Worm (Caenorhabditis elegans): Measurements from ENCODE around the gene T24A6.16.

The T24A6.16 gene

ce11 chrV:3587633-3588032, 24.9 kb upstream of the T24A6.16 start:
- peak; percentile 66 for TF ChIP-seq med-1 (GFP tag; optimal IDR thresholded peaks at IDR 0.05; ENCODE audit: insufficient read depth)
- no peak for TF ChIP-seq cog-1 (tag; optimal IDR thresholded peaks at IDR 0.05)
- peak; percentile 74 for TF ChIP-seq flt-1 (GFP tag; IDR thresholded peaks at IDR 0.05)
- peak; percentile 81; the same call in 1 of the 2 replicates for TF ChIP-seq tab-1 (GFP tag; IDR thresholded peaks at IDR 0.05)
- TF ChIP-seq ztf-29 (GFP tag; IDR thresholded peaks at IDR 0.05): peak; percentile 49; the same call in 1 of the 2 replicates
- TF ChIP-seq ztf-23 (GFP tag; IDR thresholded peaks at IDR 0.05): peak; percentile 76
- TF ChIP-seq klf-2 (GFP tag; conservative IDR thresholded peaks at IDR 0.05): 0 out of 2 replicates have a peak, but pooled peaks have one; percentile 57
- 0 out of 2 replicates have a peak, but pooled peaks have one; percentile 15 for TF ChIP-seq T22C8.4 (GFP tag; IDR thresholded peaks at IDR 0.05)
- no peak for TF ChIP-seq ref-1 (GFP tag; conservative IDR thresholded peaks at IDR 0.05)

- TF ChIP-seq tab-1 (GFP tag; IDR thresholded peaks at IDR 0.05) (no peak), T22C8.4 (GFP tag; IDR thresholded peaks at IDR 0.05) (no peak), med-1 (GFP tag; optimal IDR thresholded peaks at IDR 0.05; ENCODE audit: insufficient read depth) (no peak), ztf-29 (GFP tag; IDR thresholded peaks at IDR 0.05) (no peak), flt-1 (GFP tag; IDR thresholded peaks at IDR 0.05) (no peak), cog-1 (tag; optimal IDR thresholded peaks at IDR 0.05) (no peak), ref-1 (GFP tag; conservative IDR thresholded peaks at IDR 0.05) (no peak), klf-2 (GFP tag; conservative IDR thresholded peaks at IDR 0.05) (no peak), ztf-23 (GFP tag; IDR thresholded peaks at IDR 0.05) (no peak)
These were observed 23.4 kb upstream of the T24A6.16 start, which contains the start of the genes rpl-11.1 and T22F3.2 for ce11 chrV:3586014-3586689. Gene rpl-11.1 (minus strand): TSS chrV:3586064. Gene T22F3.2 (plus strand): TSS chrV:3586639.

ce11 chrV:3585011-3585410, 22.3 kb upstream of the T24A6.16 start:
- TF ChIP-seq T22C8.4 (GFP tag; IDR thresholded peaks at IDR 0.05) (no peak), med-1 (GFP tag; optimal IDR thresholded peaks at IDR 0.05; ENCODE audit: insufficient read depth) (no peak), klf-2 (GFP tag; conservative IDR thresholded peaks at IDR 0.05) (no peak), ztf-29 (GFP tag; IDR thresholded peaks at IDR 0.05) (no peak), cog-1 (tag; optimal IDR thresholded peaks at IDR 0.05) (no peak), ztf-23 (GFP tag; IDR thresholded peaks at IDR 0.05) (no peak), ref-1 (GFP tag; conservative IDR thresholded peaks at IDR 0.05) (no peak), tab-1 (GFP tag; IDR thresholded peaks at IDR 0.05) (no peak), flt-1 (GFP tag; IDR thresholded peaks at IDR 0.05) (no peak)

- no peak for TF ChIP-seq flt-1 (GFP tag; IDR thresholded peaks at IDR 0.05)
- TF ChIP-seq T22C8.4 (GFP tag; IDR thresholded peaks at IDR 0.05): no peak
- no peak for TF ChIP-seq ztf-29 (GFP tag; IDR thresholded peaks at IDR 0.05)
- no peak for TF ChIP-seq klf-2 (GFP tag; conservative IDR thresholded peaks at IDR 0.05)
- TF ChIP-seq ref-1 (GFP tag; conservative IDR thresholded peaks at IDR 0.05): no peak
- TF ChIP-seq ztf-23 (GFP tag; IDR thresholded peaks at IDR 0.05): no peak
- no peak for TF ChIP-seq tab-1 (GFP tag; IDR thresholded peaks at IDR 0.05)
- no peak for TF ChIP-seq med-1 (GFP tag; optimal IDR thresholded peaks at IDR 0.05; ENCODE audit: insufficient read depth)
- TF ChIP-seq cog-1 (tag; optimal IDR thresholded peaks at IDR 0.05): no peak
These were observed 20.9 kb upstream of the T24A6.16 start for ce11 chrV:3583622-3584021.

ce11 chrV:3582671-3583070, 19.9 kb upstream of the T24A6.16 start:
- no peak for TF ChIP-seq T22C8.4 (GFP tag; IDR thresholded peaks at IDR 0.05)
- no peak for TF ChIP-seq ref-1 (GFP tag; conservative IDR thresholded peaks at IDR 0.05)
- TF ChIP-seq med-1 (GFP tag; optimal IDR thresholded peaks at IDR 0.05; ENCODE audit: insufficient read depth): no peak
- TF ChIP-seq flt-1 (GFP tag; IDR thresholded peaks at IDR 0.05): no peak
- TF ChIP-seq cog-1 (tag; optimal IDR thresholded peaks at IDR 0.05): no peak
- no peak for TF ChIP-seq tab-1 (GFP tag; IDR thresholded peaks at IDR 0.05)
- no peak for TF ChIP-seq klf-2 (GFP tag; conservative IDR thresholded peaks at IDR 0.05)
- no peak for TF ChIP-seq ztf-23 (GFP tag; IDR thresholded peaks at IDR 0.05)
- TF ChIP-seq ztf-29 (GFP tag; IDR thresholded peaks at IDR 0.05): no peak

- TF ChIP-seq tab-1 (GFP tag; IDR thresholded peaks at IDR 0.05) (no peak), flt-1 (GFP tag; IDR thresholded peaks at IDR 0.05) (no peak), klf-2 (GFP tag; conservative IDR thresholded peaks at IDR 0.05) (no peak), ref-1 (GFP tag; conservative IDR thresholded peaks at IDR 0.05) (no peak), ztf-23 (GFP tag; IDR thresholded peaks at IDR 0.05) (no peak), med-1 (GFP tag; optimal IDR thresholded peaks at IDR 0.05; ENCODE audit: insufficient read depth) (no peak), T22C8.4 (GFP tag; IDR thresholded peaks at IDR 0.05) (peak; percentile 45), ztf-29 (GFP tag; IDR thresholded peaks at IDR 0.05) (no peak)
These were observed 19.4 kb upstream of the T24A6.16 start for ce11 chrV:3582086-3582485.

- TF ChIP-seq ztf-29 (GFP tag; IDR thresholded peaks at IDR 0.05) (no peak), med-1 (GFP tag; optimal IDR thresholded peaks at IDR 0.05; ENCODE audit: insufficient read depth) (no peak), flt-1 (GFP tag; IDR thresholded peaks at IDR 0.05) (no peak), cog-1 (tag; optimal IDR thresholded peaks at IDR 0.05) (no peak), T22C8.4 (GFP tag; IDR thresholded peaks at IDR 0.05) (no peak), tab-1 (GFP tag; IDR thresholded peaks at IDR 0.05) (no peak)
These were observed 18.9 kb upstream of the T24A6.16 start for ce11 chrV:3581643-3582042.

- TF ChIP-seq ztf-29 (GFP tag; IDR thresholded peaks at IDR 0.05): no peak
- TF ChIP-seq cog-1 (tag; optimal IDR thresholded peaks at IDR 0.05): no peak
- TF ChIP-seq klf-2 (GFP tag; conservative IDR thresholded peaks at IDR 0.05): no peak
These were observed 18.3 kb upstream of the T24A6.16 start for ce11 chrV:3581034-3581433.

ce11 chrV:3580385-3580784, 17.7 kb upstream of the T24A6.16 start:
- TF ChIP-seq cog-1 (tag; optimal IDR thresholded peaks at IDR 0.05): no peak
- TF ChIP-seq flt-1 (GFP tag; IDR thresholded peaks at IDR 0.05): no peak
- TF ChIP-seq ref-1 (GFP tag; conservative IDR thresholded peaks at IDR 0.05): no peak
- no peak for TF ChIP-seq ztf-23 (GFP tag; IDR thresholded peaks at IDR 0.05)

ce11 chrV:3579795-3580194, 17.1 kb upstream of the T24A6.16 start:
- no peak for TF ChIP-seq ref-1 (GFP tag; conservative IDR thresholded peaks at IDR 0.05)
- TF ChIP-seq ztf-29 (GFP tag; IDR thresholded peaks at IDR 0.05): no peak
- no peak for TF ChIP-seq T22C8.4 (GFP tag; IDR thresholded peaks at IDR 0.05)
- TF ChIP-seq tab-1 (GFP tag; IDR thresholded peaks at IDR 0.05): no peak
- no peak for TF ChIP-seq ztf-23 (GFP tag; IDR thresholded peaks at IDR 0.05)
- no peak for TF ChIP-seq cog-1 (tag; optimal IDR thresholded peaks at IDR 0.05)
- TF ChIP-seq flt-1 (GFP tag; IDR thresholded peaks at IDR 0.05): no peak
- TF ChIP-seq med-1 (GFP tag; optimal IDR thresholded peaks at IDR 0.05; ENCODE audit: insufficient read depth): no peak
- TF ChIP-seq klf-2 (GFP tag; conservative IDR thresholded peaks at IDR 0.05): no peak

All from whole organism, midembryonic.